Worm (Caenorhabditis elegans) whole organism, L4 larva: ENCODE results near the gene srlf-32.

Experiments
- fos-1 ChIP-seq: fragments of 150-350 bp; optimal IDR thresholded peaks from 2 replicates; lab custom pipeline; 2014; ENCODE audit warnings: missing biosample characterization, missing genetic modification characterization
- mdl-1 ChIP-seq, 2 experiments: fragments of 150-350 bp in 1 of 2; sonication (generic microtip) in 1 of 2; optimal IDR thresholded peaks; 2 replicates each; lab custom pipeline; 2014 to 2017; ENCODE audit warnings: missing biosample characterization in 2 of 2, missing genetic modification characterization in 2 of 2
- nhr-237 ChIP-seq: sonication (generic microtip); optimal IDR thresholded peaks from 2 replicates; lab custom pipeline; 2017; ENCODE audit warnings: missing biosample characterization, missing genetic modification characterization
- nhr-25 ChIP-seq: sonication (generic microtip); optimal IDR thresholded peaks from 2 replicates; lab custom pipeline; 2017; ENCODE audit warnings: missing genetic modification characterization, mild to moderate bottlenecking, missing compliant biosample characterization, antibody characterized with exemption, moderate library complexity, borderline replicate concordance; ENCODE audit not compliant: insufficient read depth
- unc-62 ChIP-seq, 3 experiments: fragments of 150-350 bp in 1 of 3; sonication (generic microtip); optimal IDR thresholded peaks in 2 of 3; peaks in 1 of 3; 1 replicate in 1 of 3; 2 replicates in 2 of 3; lab custom pipeline; 2014 to 2017; ENCODE audit warnings: missing biosample characterization in 3 of 3, missing genetic modification characterization in 3 of 3, missing genetic modification reagents in 3 of 3, missing genotype in 1 of 3
- ztf-11 ChIP-seq: fragments of 150-350 bp; optimal IDR thresholded peaks from 2 replicates; lab custom pipeline; 2014; ENCODE audit warnings: missing biosample characterization, missing genetic modification characterization

DNA sequence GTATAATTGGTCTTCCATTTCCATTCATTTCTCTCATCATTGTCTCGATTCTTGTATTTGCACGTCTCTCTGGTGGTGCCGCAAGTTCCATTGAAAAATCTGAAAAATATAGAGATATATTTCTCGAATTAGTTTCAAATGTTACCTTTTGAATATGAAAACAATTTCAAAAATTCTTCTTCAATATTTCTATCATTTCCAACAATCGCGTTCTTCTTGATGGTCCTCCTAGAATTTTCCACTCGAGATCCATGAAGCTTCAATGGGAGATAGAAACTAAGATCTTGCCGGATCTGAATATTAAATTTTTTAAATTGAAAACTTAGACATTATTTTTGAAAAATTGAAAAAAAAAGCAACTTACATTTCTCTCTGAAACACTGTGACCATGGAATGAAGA lies 6.8 kb upstream of the srlf-32 start:
- TF ChIP-seq unc-62 (GFP tag; optimal IDR thresholded peaks at IDR 0.05 in 1 of 2; lab: Kevin White, UChicago) (no peak), unc-62 (tag; optimal IDR thresholded peaks at IDR 0.05; lab: Kevin White, UChicago) (no peak), ztf-11 (no peak), fos-1 (tag; lab: Kevin White, UChicago) (no peak), mdl-1 (tag; optimal IDR thresholded peaks at IDR 0.05; lab: Kevin White, UChicago) (no peak), nhr-25 (tag; lab: Kevin White, UChicago) (no peak), nhr-237 (tag; lab: Kevin White, UChicago) (no peak)
